Worm (Caenorhabditis elegans) whole organism, early embryonic: ENCODE data around the gene golg-2.

ENCODE experiments used
- B0310.2 ChIP-seq: sonication (generic microtip); optimal IDR thresholded peaks from 2 replicates; lab custom pipeline; 2016; ENCODE audit warnings: mild to moderate bottlenecking, missing genetic modification characterization, missing compliant biosample characterization
- F13C5.2 ChIP-seq: sonication (generic microtip); optimal IDR thresholded peaks from 2 replicates; lab custom pipeline; 2017; ENCODE audit warnings: mild to moderate bottlenecking, missing genetic modification characterization, inconsistent platforms, missing compliant biosample characterization
- aly-1 ChIP-seq: sonication (generic microtip); optimal IDR thresholded peaks from 2 replicates; lab custom pipeline; 2016; ENCODE audit warnings: missing genetic modification characterization, missing compliant biosample characterization
- ama-1 ChIP-seq: fragments of 150-350 bp; optimal IDR thresholded peaks from 2 replicates; lab custom pipeline; 2014
- ceh-13 ChIP-seq: fragments of 200-800 bp; sonication (Bioruptor generic); optimal IDR thresholded peaks from 2 replicates; lab custom pipeline; 2018; ENCODE audit warnings: mild to moderate bottlenecking, missing genetic modification characterization, missing compliant biosample characterization
- ceh-36 ChIP-seq: sonication (generic microtip); optimal IDR thresholded peaks from 2 replicates; lab custom pipeline; 2016; ENCODE audit warnings: missing genetic modification characterization, inconsistent platforms, missing compliant biosample characterization
- ets-7 ChIP-seq: sonication (generic microtip); optimal IDR thresholded peaks from 2 replicates; lab custom pipeline; 2016; ENCODE audit warnings: missing genotype, missing genetic modification characterization, missing compliant biosample characterization
- flt-1 ChIP-seq: fragments of 200-800 bp; sonication (Bioruptor generic); IDR thresholded peaks from 2 replicates; pipeline ENCODE4 v1.3.6; 2022; ENCODE audit warnings: missing genetic modification characterization, missing compliant biosample characterization
- hmbx-1 ChIP-seq: sonication (generic microtip); optimal IDR thresholded peaks from 2 replicates; lab custom pipeline; 2016; ENCODE audit warnings: mild to moderate bottlenecking, missing genetic modification characterization, missing compliant biosample characterization
- hmg-4 ChIP-seq: fragments of 200-800 bp; sonication (Bioruptor generic); optimal IDR thresholded peaks from 2 replicates; lab custom pipeline; 2018; ENCODE audit warnings: mild to moderate bottlenecking, missing genetic modification characterization, missing compliant biosample characterization
- hnd-1 ChIP-seq: sonication (generic microtip); optimal IDR thresholded peaks from 2 replicates; lab custom pipeline; 2016; ENCODE audit warnings: missing genetic modification characterization, missing compliant biosample characterization
- pes-1 ChIP-seq: fragments of 200-800 bp; sonication (Bioruptor generic); IDR thresholded peaks from 2 replicates; pipeline ENCODE4 v1.3.6; 2022; ENCODE audit warnings: missing genetic modification reagents, missing genetic modification characterization, missing compliant biosample characterization
- scrt-1 ChIP-seq: fragments of 200-800 bp; sonication (Bioruptor generic); IDR thresholded peaks from 2 replicates; pipeline ENCODE4 v1.3.6; 2022; ENCODE audit warnings: missing genetic modification characterization, missing compliant biosample characterization
- sea-1 ChIP-seq: fragments of 200-800 bp; sonication (Bioruptor generic); conservative IDR thresholded peaks from 2 replicates; pipeline ENCODE4 v1.3.6; 2022; ENCODE audit warnings: missing genetic modification characterization, missing compliant biosample characterization
- tbx-11 ChIP-seq: fragments of 200-800 bp; sonication (Bioruptor generic); IDR thresholded peaks from 2 replicates; pipeline ENCODE4 v1.3.6; 2022; ENCODE audit warnings: missing genetic modification characterization, missing compliant biosample characterization
- tbx-37 ChIP-seq: fragments of 200-800 bp; sonication (Bioruptor generic); conservative IDR thresholded peaks from 2 replicates; pipeline ENCODE4 v1.3.6; 2022; ENCODE audit warnings: missing genetic modification reagents, missing genetic modification characterization, missing compliant biosample characterization
- tra-4 ChIP-seq: sonication (generic microtip); optimal IDR thresholded peaks from 2 replicates; lab custom pipeline; 2017; ENCODE audit warnings: missing genetic modification characterization, missing compliant biosample characterization

The golg-2 gene

DNA sequence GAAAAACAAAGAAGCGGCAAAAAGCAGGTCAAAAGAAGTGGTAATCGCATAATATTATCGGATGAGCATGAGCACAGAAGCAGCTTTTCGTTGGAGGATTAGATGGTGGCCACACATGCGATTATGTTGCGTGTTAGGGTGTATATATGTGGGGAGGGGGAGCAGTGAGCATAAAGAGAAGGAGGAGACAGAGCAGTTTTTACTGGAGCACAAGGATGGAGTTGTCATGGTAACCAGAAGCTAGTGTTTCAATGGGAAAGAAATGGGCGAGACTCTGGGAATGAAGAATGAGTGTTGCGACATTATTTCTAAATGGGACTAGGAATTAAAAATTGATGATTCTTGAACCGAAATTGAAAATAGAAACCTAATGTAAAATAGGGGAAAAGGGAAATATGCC, 28.0 kb upstream of the golg-2 start, which contains the start of gene C27A2.8:
C27A2.8 (minus strand) TSS at position 117 of the 400 bp plus-strand sequence.
- TF ChIP-seq tbx-11 (GFP tag; lab: Robert Waterston, UW), result no peak
- peak; percentile 10 for TF ChIP-seq aly-1 (tag; lab: Kevin White, UChicago)

DNA sequence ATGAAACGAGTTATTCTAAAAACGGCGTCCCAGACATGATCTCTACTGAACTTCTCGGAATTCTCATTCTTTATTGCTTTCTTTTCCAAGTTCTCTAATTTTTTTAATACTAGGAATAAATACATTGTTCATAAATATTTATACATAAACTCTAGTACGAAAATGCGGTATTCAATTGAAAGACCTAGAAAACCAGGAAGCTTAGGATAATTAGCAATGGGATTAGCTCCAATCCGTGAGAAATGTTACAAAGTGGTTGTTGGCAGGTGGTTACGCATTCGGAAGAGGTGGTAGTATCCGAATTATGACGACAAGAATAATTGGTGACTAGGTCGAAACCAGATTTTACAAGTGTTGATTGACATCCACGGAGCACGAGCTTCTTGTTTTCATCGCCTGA, 27.1 kb upstream of the golg-2 start:
- no peak for TF ChIP-seq flt-1 (GFP tag; lab: Robert Waterston, UW)
- TF ChIP-seq ceh-36 (tag; lab: Kevin White, UChicago), result no peak
- TF ChIP-seq hmbx-1, result no peak
- TF ChIP-seq pes-1 (GFP tag; lab: Robert Waterston, UW), result no peak
- no peak for TF ChIP-seq scrt-1 (GFP tag; lab: Robert Waterston, UW)
- no peak for TF ChIP-seq hmg-4 (GFP tag; lab: Kevin White, UChicago)
- TF ChIP-seq ceh-13, result no peak
- no peak for TF ChIP-seq tbx-37 (GFP tag; lab: Robert Waterston, UW)
- no peak for TF ChIP-seq sea-1 (GFP tag; lab: Robert Waterston, UW)
- TF ChIP-seq F13C5.2 (tag; lab: Kevin White, UChicago), result no peak
- no peak for TF ChIP-seq tbx-11 (GFP tag; lab: Robert Waterston, UW)
- no peak for TF ChIP-seq ets-7
- TF ChIP-seq tra-4 (tag; lab: Kevin White, UChicago), result no peak

- TF ChIP-seq ceh-13, result no peak
- peak; percentile 43 for TF ChIP-seq F13C5.2 (tag; lab: Kevin White, UChicago)
- no peak for TF ChIP-seq hnd-1 (tag; lab: Kevin White, UChicago)
- TF ChIP-seq pes-1 (GFP tag; lab: Robert Waterston, UW), result peak; percentile 46; the same call in 1 of the 2 replicates
- no peak for TF ChIP-seq hmbx-1
- TF ChIP-seq sea-1 (GFP tag; lab: Robert Waterston, UW), result no peak
- TF ChIP-seq ceh-36 (tag; lab: Kevin White, UChicago), result no peak
Measured at ce11 chrII:5061794-5062368, 22.0 kb upstream of the golg-2 start, which contains the start of gene smc-5. TSS of gene smc-5 (plus strand) at chrII:5062125.

ce11 chrII:5060719-5061118, 20.8 kb upstream of the golg-2 start, which contains the start of gene pho-12:
TSS of gene pho-12 (minus strand) at chrII:5060819.
- TF ChIP-seq pes-1 (GFP tag; lab: Robert Waterston, UW), result no peak
- no peak for TF ChIP-seq hmbx-1
- TF ChIP-seq tbx-37 (GFP tag; lab: Robert Waterston, UW), result no peak
- no peak for TF ChIP-seq hmg-4 (GFP tag; lab: Kevin White, UChicago)
- TF ChIP-seq hnd-1 (tag; lab: Kevin White, UChicago), result no peak
- TF ChIP-seq B0310.2, result no peak
- no peak for TF ChIP-seq F13C5.2 (tag; lab: Kevin White, UChicago)
- no peak for TF ChIP-seq ceh-36 (tag; lab: Kevin White, UChicago)

DNA sequence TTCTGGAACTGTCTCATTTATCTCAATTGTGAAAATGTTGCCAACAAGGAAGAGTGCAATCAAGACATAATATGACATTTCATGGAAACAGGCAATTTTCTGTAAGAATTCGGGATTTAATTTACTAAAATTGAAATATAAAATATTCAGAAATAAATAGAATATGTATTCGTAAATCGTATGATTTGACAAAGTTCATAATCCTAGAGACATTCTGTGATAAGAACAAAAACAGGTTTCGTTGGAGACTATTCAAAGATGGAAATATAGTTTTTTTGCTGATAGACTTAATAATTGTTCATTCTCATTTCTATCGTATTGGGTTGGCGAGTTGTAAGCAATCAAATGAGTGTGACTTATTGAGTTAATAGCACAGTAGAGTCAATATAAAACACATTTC, 18.1 kb upstream of the golg-2 start, which contains the start of gene C27A2.12:
C27A2.12 (minus strand) TSS at position 101 of the 400 bp plus-strand sequence.
- TF ChIP-seq ceh-36 (tag; lab: Kevin White, UChicago) (no peak), F13C5.2 (tag; lab: Kevin White, UChicago) (no peak), aly-1 (tag; lab: Kevin White, UChicago) (no peak), hnd-1 (tag; lab: Kevin White, UChicago) (no peak), ama-1 (lab: Kevin White, UChicago) (no peak), ceh-13 (no peak), tbx-11 (GFP tag; lab: Robert Waterston, UW) (no peak), B0310.2 (no peak), sea-1 (GFP tag; lab: Robert Waterston, UW) (no peak), flt-1 (GFP tag; lab: Robert Waterston, UW) (no peak), hmbx-1 (no peak), pes-1 (GFP tag; lab: Robert Waterston, UW) (no peak), tra-4 (tag; lab: Kevin White, UChicago) (no peak), scrt-1 (GFP tag; lab: Robert Waterston, UW) (no peak), ets-7 (no peak)

- TF ChIP-seq ceh-36 (tag; lab: Kevin White, UChicago) (peak; percentile 54), tbx-11 (GFP tag; lab: Robert Waterston, UW) (0 out of 2 replicates have a peak, but pooled peaks have one; percentile 28), F13C5.2 (tag; lab: Kevin White, UChicago) (no peak), tbx-37 (GFP tag; lab: Robert Waterston, UW) (no peak; the same call in 1 of the 2 replicates), flt-1 (GFP tag; lab: Robert Waterston, UW) (peak; percentile 72), tra-4 (tag; lab: Kevin White, UChicago) (no peak), aly-1 (tag; lab: Kevin White, UChicago) (no peak), ceh-13 (peak; percentile 53), ets-7 (no peak), sea-1 (GFP tag; lab: Robert Waterston, UW) (0 out of 2 replicates have a peak, but pooled peaks have one; percentile 63), scrt-1 (GFP tag; lab: Robert Waterston, UW) (peak; percentile 72), ama-1 (lab: Kevin White, UChicago) (no peak), hnd-1 (tag; lab: Kevin White, UChicago) (no peak), B0310.2 (peak; percentile 24), pes-1 (GFP tag; lab: Robert Waterston, UW) (peak; percentile 86), hmbx-1 (no peak), hmg-4 (GFP tag; lab: Kevin White, UChicago) (peak; percentile 51)
Measured at ce11 chrII:5057315-5057714, 17.4 kb upstream of the golg-2 start.

DNA sequence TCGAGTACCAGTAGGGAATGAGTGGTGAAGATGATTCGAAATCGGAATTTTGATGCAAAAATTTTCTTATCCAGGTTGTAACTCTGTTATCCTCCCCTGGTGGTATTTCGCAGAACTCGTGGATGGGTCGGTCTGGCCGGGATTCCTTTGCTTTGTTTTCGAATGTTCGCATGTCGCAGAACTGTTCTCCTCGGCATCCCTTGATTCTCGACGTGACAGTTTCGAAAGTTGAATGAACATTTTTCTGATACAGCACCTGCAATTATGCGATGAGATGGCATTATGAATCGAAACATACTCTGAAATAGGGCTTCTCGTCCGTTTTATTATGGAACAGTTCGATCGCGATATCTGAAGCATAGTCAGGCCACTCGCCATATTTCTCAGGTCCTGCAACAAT, 16.4 kb upstream of the golg-2 start:
- TF ChIP-seq scrt-1 (GFP tag; lab: Robert Waterston, UW), result no peak
- TF ChIP-seq ama-1 (lab: Kevin White, UChicago), result no peak
- TF ChIP-seq sea-1 (GFP tag; lab: Robert Waterston, UW), result no peak
- TF ChIP-seq tra-4 (tag; lab: Kevin White, UChicago), result no peak
- TF ChIP-seq hmg-4 (GFP tag; lab: Kevin White, UChicago), result no peak
- no peak for TF ChIP-seq flt-1 (GFP tag; lab: Robert Waterston, UW)
